Fruit fly (Drosophila melanogaster) whole organism, wandering third instar larva: Measurements from ENCODE around the gene Jon65Ai.

Experiments used
- jim ChIP-seq: fragments of 175-275, 200-325 bp; sonication (Bioruptor generic); optimal IDR thresholded peaks from 2 replicates; lab custom pipeline; 2016; ENCODE audit warnings: missing biosample characterization, mild to moderate bottlenecking, missing genetic modification characterization
- tai ChIP-seq: sonication (Bioruptor generic); optimal IDR thresholded peaks from 2 replicates; lab custom pipeline; 2016; ENCODE audit warnings: missing biosample characterization, missing genetic modification characterization
- usp ChIP-seq: fragments of >200 bp; optimal IDR thresholded peaks from 2 replicates; lab custom pipeline; 2017; ENCODE audit warnings: missing biosample characterization, missing genetic modification characterization

dm6 chr3L:6085988-6086387, 31.7 kb upstream of the Jon65Ai start:
- TF ChIP-seq usp (GFP tag; lab: Kevin White, UChicago) (no peak), jim (GFP tag; lab: Kevin White, UChicago) (no peak), tai (no peak)
